Fruit fly (Drosophila melanogaster): ENCODE measurements around the gene beg.

The beg gene

dm6 chr3L:17042297-17042921 is 6.9 kb downstream of the beg start, which contains the start of the genes scaf6 and Papst2 (continued):
- TF ChIP-seq jumu (GFP tag; optimal IDR thresholded peaks at IDR 0.05) = peak; percentile 13
- no peak for TF ChIP-seq tgo (GFP tag; IDR thresholded peaks at IDR 0.05)
- peak; percentile 58 for TF ChIP-seq Scr (GFP tag; IDR thresholded peaks at IDR 0.05; ENCODE audit: partially characterized antibody)
- TF ChIP-seq ken (GFP tag; IDR thresholded peaks at IDR 0.05) = 0 out of 3 replicates have a peak, but pooled peaks have one; percentile 13
- TF ChIP-seq CG3838 (GFP tag; optimal IDR thresholded peaks at IDR 0.05) = no peak
- no peak for TF ChIP-seq Sry-β (GFP tag; optimal IDR thresholded peaks at IDR 0.05)
- peak; percentile 87 for TF ChIP-seq Sry-δ (GFP tag; optimal IDR thresholded peaks at IDR 0.05)
- TF ChIP-seq CG10209 (GFP tag; optimal IDR thresholded peaks at IDR 0.05) = no peak
- no peak for TF ChIP-seq CG12391 (tag; optimal IDR thresholded peaks at IDR 0.05)
- TF ChIP-seq CG17385 (GFP tag; optimal IDR thresholded peaks at IDR 0.05) = peak; percentile 97
- peak; percentile 65 for TF ChIP-seq nmo (GFP tag; optimal IDR thresholded peaks at IDR 0.05)
- no peak for TF ChIP-seq Deaf1 (tag; optimal IDR thresholded peaks at IDR 0.05)
- no peak for TF ChIP-seq CG42726 (GFP tag; IDR thresholded peaks at IDR 0.05; ENCODE audit: partially characterized antibody)
- TF ChIP-seq D (optimal IDR thresholded peaks at IDR 0.05) = no peak
- TF ChIP-seq D (GFP tag; optimal IDR thresholded peaks at IDR 0.05) = no peak
- no peak for TF ChIP-seq CG3281 (GFP tag; optimal IDR thresholded peaks at IDR 0.05)
- peak; percentile 11 for TF ChIP-seq fu2 (GFP tag; optimal IDR thresholded peaks at IDR 0.05)
- TF ChIP-seq CG8765 (GFP tag; IDR thresholded peaks at IDR 0.05) = no peak
- peak; percentile 77 for TF ChIP-seq MBD-R2 (GFP tag; IDR thresholded peaks at IDR 0.05)
- TF ChIP-seq CG3995 (GFP tag; optimal IDR thresholded peaks at IDR 0.05) = peak; percentile 43
- TF ChIP-seq mld (GFP tag; IDR thresholded peaks at IDR 0.05; ENCODE audit: partially characterized antibody) = no peak
- no peak for TF ChIP-seq mam (GFP tag; optimal IDR thresholded peaks at IDR 0.05)
- TF ChIP-seq eve (GFP tag; optimal IDR thresholded peaks at IDR 0.05) = no peak
- no peak for TF ChIP-seq Kr (GFP tag; optimal IDR thresholded peaks at IDR 0.05)
- no peak for TF ChIP-seq Hand (GFP tag; optimal IDR thresholded peaks at IDR 0.05)
- no peak for TF ChIP-seq CG31365 (tag; optimal IDR thresholded peaks at IDR 0.05)
- TF ChIP-seq CG1024 (GFP tag; IDR thresholded peaks at IDR 0.05) = no peak
- 0 out of 2 replicates have a peak, but pooled peaks have one; percentile 20 for TF ChIP-seq gsb (GFP tag; IDR thresholded peaks at IDR 0.05)
- no peak for TF ChIP-seq CG6854 (GFP tag; optimal IDR thresholded peaks at IDR 0.05)
- no peak for TF ChIP-seq Dek (tag; optimal IDR thresholded peaks at IDR 0.05)
- no peak for TF ChIP-seq Atf3 (GFP tag; optimal IDR thresholded peaks at IDR 0.05)
- TF ChIP-seq Hey (tag; optimal IDR thresholded peaks at IDR 0.05) = no peak
- TF ChIP-seq seq (GFP tag; IDR thresholded peaks at IDR 0.05) = no peak
- no peak for TF ChIP-seq Fer3 (tag; optimal IDR thresholded peaks at IDR 0.05)
- TF ChIP-seq TFAM (GFP tag; optimal IDR thresholded peaks at IDR 0.05) = no peak
- TF ChIP-seq CrebB (tag; optimal IDR thresholded peaks at IDR 0.05) = no peak
- TF ChIP-seq CG9817 (tag; optimal IDR thresholded peaks at IDR 0.05) = no peak
- TF ChIP-seq CG2712 (tag; optimal IDR thresholded peaks at IDR 0.05) = no peak
- TF ChIP-seq Side (GFP tag; optimal IDR thresholded peaks at IDR 0.05) = no peak
- TF ChIP-seq lbe (GFP tag; optimal IDR thresholded peaks at IDR 0.05) = no peak
- no peak for TF ChIP-seq onecut (GFP tag; IDR thresholded peaks at IDR 0.05)
- TF ChIP-seq tin (GFP tag; optimal IDR thresholded peaks at IDR 0.05) = no peak
- TF ChIP-seq CG14667 (GFP tag; IDR thresholded peaks at IDR 0.05) = no peak
- TF ChIP-seq crc (GFP tag; optimal IDR thresholded peaks at IDR 0.05) = no peak
- no peak for TF ChIP-seq aop (GFP tag; IDR thresholded peaks at IDR 0.05)
- no peak for TF ChIP-seq CG5245 (GFP tag; optimal IDR thresholded peaks at IDR 0.05)
- peak; percentile 5 for TF ChIP-seq HLH54F (GFP tag; optimal IDR thresholded peaks at IDR 0.05)
- no peak for TF ChIP-seq CG16863 (GFP tag; optimal IDR thresholded peaks at IDR 0.05)
- no peak for TF ChIP-seq Poxn (GFP tag; IDR thresholded peaks at IDR 0.05)
- no peak for TF ChIP-seq ham (GFP tag; IDR thresholded peaks at IDR 0.05)
- no peak for TF ChIP-seq Hr3 (GFP tag; optimal IDR thresholded peaks at IDR 0.05)

Data from whole organism, embryonic.